Worm (Caenorhabditis elegans) whole organism, L4/young adult: ENCODE data around the gene cyn-10.

ENCODE experiments used
- dao-5 ChIP-seq: sonication (generic microtip); optimal IDR thresholded peaks from 2 replicates; lab custom pipeline; 2016; ENCODE audit warnings: missing genotype, missing genetic modification characterization, moderate library complexity, missing compliant biosample characterization
- him-1 ChIP-seq: sonication (generic microtip); optimal IDR thresholded peaks from 2 replicates; lab custom pipeline; 2016; ENCODE audit warnings: missing genotype, missing genetic modification reagents, missing genetic modification characterization, missing compliant biosample characterization

DNA sequence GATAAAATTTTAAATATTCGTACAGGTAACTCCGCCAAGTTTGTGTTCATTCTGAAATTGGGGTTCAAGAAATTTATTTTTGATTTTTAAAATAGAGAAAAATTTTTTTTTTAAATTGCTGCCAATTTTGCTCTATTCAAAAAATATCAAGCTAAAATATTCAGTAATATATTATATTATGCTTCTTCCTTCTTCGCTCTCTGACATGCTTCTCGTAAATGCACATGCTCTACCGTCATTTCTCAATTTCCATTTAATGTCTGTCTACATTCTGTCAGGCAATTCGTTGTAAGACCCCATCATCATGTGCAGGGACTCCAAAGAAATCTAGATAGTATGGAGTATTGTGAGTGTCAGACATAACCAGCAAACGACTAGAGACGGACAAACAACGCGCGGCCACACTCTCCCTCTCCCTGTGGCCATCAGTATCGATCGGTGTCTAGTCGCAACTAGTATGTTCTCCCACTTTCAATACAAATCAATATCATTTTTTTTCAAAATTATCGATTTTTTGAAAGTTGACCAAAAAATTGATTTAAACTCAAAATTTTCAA is 38.2 kb upstream of the cyn-10 start, which contains the start of the genes malt-1 and ceh-38:
- TF ChIP-seq him-1 (peak; percentile 95), dao-5 (tag; lab: Kevin White, UChicago) (peak; percentile 10)
